Fruit fly (Drosophila melanogaster) whole organism, adult: Measurements from ENCODE around the gene Hrd3.

ENCODE experiments used
- CG12768 ChIP-seq: fragments of 200-800 bp; sonication (Bioruptor generic); optimal IDR thresholded peaks from 2 replicates; lab custom pipeline; 2017; ENCODE audit warnings: missing biosample characterization, missing genetic modification characterization, mild to moderate bottlenecking, moderate library complexity, missing genetic modification reagents
- CG14711 ChIP-seq: fragments of 200-800 bp; sonication (Bioruptor generic); optimal IDR thresholded peaks from 2 replicates; lab custom pipeline; 2018; ENCODE audit warnings: missing biosample characterization, mild to moderate bottlenecking, missing genetic modification characterization, moderate library complexity
- CG1620 ChIP-seq: fragments of 200-800 bp; sonication (Bioruptor generic); optimal IDR thresholded peaks from 2 replicates; lab custom pipeline; 2016; ENCODE audit warnings: missing biosample characterization, missing genetic modification characterization
- CG33017 ChIP-seq: fragments of 200-800 bp; sonication (Bioruptor generic); optimal IDR thresholded peaks from 2 replicates; lab custom pipeline; 2018; ENCODE audit warnings: missing biosample characterization, mild to moderate bottlenecking, missing genetic modification characterization, moderate library complexity
- CG5204 ChIP-seq: fragments of 200-800 bp; sonication (Bioruptor generic); optimal IDR thresholded peaks from 2 replicates; lab custom pipeline; 2016; ENCODE audit warnings: missing biosample characterization, missing genetic modification characterization
- CG7101 ChIP-seq: fragments of 200-800 bp; sonication (Bioruptor generic); optimal IDR thresholded peaks from 2 replicates; lab custom pipeline; 2018; ENCODE audit warnings: missing biosample characterization, mild to moderate bottlenecking, missing genetic modification characterization, moderate library complexity
- Crg-1 ChIP-seq: fragments of 200-800 bp; sonication (Bioruptor generic); optimal IDR thresholded peaks from 2 replicates; lab custom pipeline; 2016; ENCODE audit warnings: missing biosample characterization, missing genetic modification characterization
- Hr96 ChIP-seq: fragments of 200-800 bp; sonication (Bioruptor generic); optimal IDR thresholded peaks from 2 replicates; lab custom pipeline; 2016; ENCODE audit warnings: missing biosample characterization, missing genetic modification characterization
- Mnt ChIP-seq: fragments of 200-800 bp; sonication (Bioruptor generic); optimal IDR thresholded peaks from 2 replicates; lab custom pipeline; 2016; ENCODE audit warnings: missing biosample characterization, mild to moderate bottlenecking, missing genetic modification characterization
- bab1 ChIP-seq: fragments of 200-800 bp; sonication (Bioruptor generic); optimal IDR thresholded peaks from 3 replicates; lab custom pipeline; 2019; ENCODE audit warnings: missing biosample characterization, mild to moderate bottlenecking, missing genetic modification characterization, moderate library complexity
- cic ChIP-seq: fragments of 200-800 bp; sonication (Bioruptor generic); optimal IDR thresholded peaks from 2 replicates; lab custom pipeline; 2017; ENCODE audit warnings: missing biosample characterization, mild to moderate bottlenecking, missing genetic modification characterization, moderate library complexity
- kay ChIP-seq: fragments of 200-800 bp; sonication (Bioruptor generic); peaks from one replicate; lab custom pipeline; 2016; ENCODE audit warnings: missing biosample characterization, missing genetic modification characterization, borderline replicate concordance
- pad ChIP-seq: fragments of 200-800 bp; sonication (Bioruptor generic); optimal IDR thresholded peaks from 3 replicates; lab custom pipeline; 2017; ENCODE audit warnings: missing biosample characterization, missing genetic modification characterization, mild to moderate bottlenecking, moderate library complexity, missing genetic modification reagents
- toe ChIP-seq: fragments of 200-800 bp; sonication (Bioruptor generic); optimal IDR thresholded peaks from 2 replicates; lab custom pipeline; 2016; ENCODE audit warnings: missing biosample characterization, missing genetic modification characterization

DNA sequence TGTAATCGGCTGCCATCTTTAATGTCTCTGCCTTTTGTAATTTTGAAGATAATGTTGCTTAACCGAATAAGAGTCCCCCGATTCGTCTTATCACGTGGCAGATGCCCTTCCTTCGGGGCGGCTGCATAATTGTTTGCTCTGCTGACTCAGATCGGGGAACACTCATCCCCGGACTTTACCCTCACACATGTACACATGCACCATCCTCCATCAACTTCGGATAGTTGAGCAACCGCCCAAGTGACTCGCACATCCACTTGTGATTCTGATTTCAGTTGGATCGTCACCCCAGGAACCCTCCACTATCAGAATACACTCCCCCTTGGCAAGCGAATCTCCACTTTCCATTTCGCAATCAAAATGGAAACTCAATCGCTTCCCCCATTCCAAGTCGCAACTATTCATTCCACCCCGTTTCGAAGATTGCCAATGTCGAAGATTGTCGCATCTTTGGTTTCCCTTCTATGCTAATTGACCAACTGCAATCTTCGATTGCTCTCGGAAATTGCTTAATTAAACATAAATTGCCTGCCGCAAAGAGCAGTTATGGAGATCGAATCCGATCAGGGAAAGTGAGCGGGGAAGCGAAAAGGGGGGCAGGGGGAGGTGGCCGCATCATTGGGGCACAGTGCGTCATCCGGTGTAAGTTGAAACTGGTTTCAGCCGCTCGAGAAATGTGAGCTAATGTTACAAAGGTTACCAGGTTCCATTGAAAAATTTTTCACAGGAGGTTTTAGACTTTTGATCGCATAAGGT lies 26.7 kb upstream of the Hrd3 start:
- TF ChIP-seq CG14711 (tag; lab: Kevin White, UChicago) (no peak), pad (no peak), Crg-1 (GFP tag; lab: Kevin White, UChicago) (no peak), CG1620 (GFP tag; lab: Kevin White, UChicago) (no peak), Mnt (GFP tag; lab: Kevin White, UChicago) (no peak), Hr96 (GFP tag; lab: Kevin White, UChicago) (no peak), toe (GFP tag; lab: Kevin White, UChicago) (no peak), CG5204 (GFP tag; lab: Kevin White, UChicago) (no peak), cic (GFP tag; lab: Kevin White, UChicago) (no peak), kay (GFP tag; lab: Kevin White, UChicago) (no peak), CG7101 (tag; lab: Kevin White, UChicago) (no peak), bab1 (no peak), CG12768 (GFP tag; lab: Kevin White, UChicago) (no peak), CG33017 (tag; lab: Kevin White, UChicago) (no peak)
